Worm (Caenorhabditis elegans) whole organism, L3 larva: Measurements from ENCODE around the gene R11F4.2.

Experiments
- ama-1 ChIP-seq: fragments of 150-350 bp; optimal IDR thresholded peaks from 2 replicates; lab custom pipeline; 2018
- fkh-10 ChIP-seq: sonication (generic microtip); optimal IDR thresholded peaks from 2 replicates; lab custom pipeline; 2017; ENCODE audit warnings: missing biosample characterization, missing genetic modification reagents, missing genetic modification characterization
- nhr-28 ChIP-seq: fragments of 150-350 bp; optimal IDR thresholded peaks from 2 replicates; lab custom pipeline; 2014; ENCODE audit warnings: missing biosample characterization, missing genetic modification characterization
- unc-39 ChIP-seq: sonication (generic microtip); optimal IDR thresholded peaks from 4 replicates; lab custom pipeline; 2017; ENCODE audit warnings: missing biosample characterization, missing genetic modification characterization
- ztf-11 ChIP-seq: fragments of 150-350 bp; optimal IDR thresholded peaks from 2 replicates; lab custom pipeline; 2014; ENCODE audit warnings: missing biosample characterization, missing genetic modification characterization

ce11 chrII:4134688-4135087 is 51.8 kb downstream of the R11F4.2 start:
- TF ChIP-seq ama-1 (lab: Kevin White, UChicago) (no peak), fkh-10 (GFP tag; lab: Kevin White, UChicago) (no peak), ztf-11 (tag; lab: Kevin White, UChicago) (no peak), unc-39 (tag; lab: Kevin White, UChicago) (no peak), nhr-28 (tag; lab: Kevin White, UChicago) (no peak)
